Worm (Caenorhabditis elegans) whole organism, L1 larva: ENCODE results near the gene sam-4.
A peak's percentile ranks its signal among the peaks of the same experiment; 100 is the strongest.

Source experiments
- C34B4.2 ChIP-seq: sonication (generic microtip); optimal IDR thresholded peaks from 2 replicates; lab custom pipeline; 2017; ENCODE audit warnings: mild to moderate bottlenecking, missing genetic modification characterization, missing compliant biosample characterization
- F16B12.6 ChIP-seq: fragments of 150-350 bp; optimal IDR thresholded peaks from 2 replicates; lab custom pipeline; 2014; ENCODE audit warnings: missing biosample characterization, missing genetic modification characterization
- aha-1 ChIP-seq: fragments of 150-350 bp; optimal IDR thresholded peaks from 2 replicates; lab custom pipeline; 2014; ENCODE audit warnings: missing biosample characterization, missing genetic modification characterization
- alr-1 ChIP-seq: fragments of 200-800 bp; sonication (Bioruptor generic); optimal IDR thresholded peaks from 2 replicates; lab custom pipeline; 2018; ENCODE audit warnings: borderline replicate concordance, mild to moderate bottlenecking, missing genetic modification characterization, missing compliant biosample characterization
- ama-1 ChIP-seq: fragments of 150-350 bp; optimal IDR thresholded peaks from 2 replicates; lab custom pipeline; 2014
- blmp-1 ChIP-seq: fragments of 150-350 bp; optimal IDR thresholded peaks from 2 replicates; lab custom pipeline; 2014; ENCODE audit warnings: missing biosample characterization, missing genetic modification characterization
- ceh-63 ChIP-seq: fragments of 200-800 bp; sonication (Bioruptor generic); optimal IDR thresholded peaks from 2 replicates; lab custom pipeline; 2018; ENCODE audit warnings: mild to moderate bottlenecking, missing genetic modification characterization, missing compliant biosample characterization
- ceh-8 ChIP-seq: fragments of 200-800 bp; sonication (Bioruptor generic); optimal IDR thresholded peaks from 2 replicates; lab custom pipeline; 2018; ENCODE audit warnings: mild to moderate bottlenecking, missing genetic modification characterization, moderate library complexity, missing compliant biosample characterization
- ceh-82 ChIP-seq, 3 experiments: fragments of 150-350 bp in 1 of 3; sonication (generic microtip) in 2 of 3; optimal IDR thresholded peaks; 2 replicates each; lab custom pipeline; 2014 to 2017; ENCODE audit warnings: missing biosample characterization in 3 of 3, missing genetic modification characterization in 3 of 3
- ceh-90 ChIP-seq: sonication (generic microtip); optimal IDR thresholded peaks from 2 replicates; lab custom pipeline; 2016; ENCODE audit warnings: missing genetic modification characterization, missing compliant biosample characterization
- ces-1 ChIP-seq: fragments of 150-350 bp; optimal IDR thresholded peaks from 2 replicates; lab custom pipeline; 2014; ENCODE audit warnings: missing biosample characterization, missing genetic modification reagents, missing genetic modification characterization
- dsc-1 ChIP-seq: sonication (generic microtip); optimal IDR thresholded peaks from 2 replicates; lab custom pipeline; 2016; ENCODE audit warnings: mild to moderate bottlenecking, missing genetic modification characterization, missing compliant biosample characterization
- egl-13 ChIP-seq: sonication (generic microtip); optimal IDR thresholded peaks from 2 replicates; lab custom pipeline; 2016; ENCODE audit warnings: missing genotype, missing genetic modification reagents, missing genetic modification characterization, missing compliant biosample characterization
- egl-27 ChIP-seq, 2 experiments: fragments of 150-350 bp in 1 of 2; sonication (generic microtip); optimal IDR thresholded peaks; 3 replicates each; lab custom pipeline; 2017 to 2018; ENCODE audit warnings: missing biosample characterization in 2 of 2, missing genetic modification characterization in 2 of 2, missing genetic modification reagents in 2 of 2
- elt-2 ChIP-seq: sonication (generic microtip); optimal IDR thresholded peaks from 2 replicates; lab custom pipeline; 2016; ENCODE audit warnings: missing genetic modification characterization, mild to moderate bottlenecking, inconsistent platforms, missing compliant biosample characterization, missing genetic modification reagents
- elt-3 ChIP-seq, 6 experiments: fragments of 150-350 bp in 1 of 6; sonication (generic microtip); optimal IDR thresholded peaks; 2 replicates each; lab custom pipeline; 2017 to 2018; ENCODE audit warnings: missing biosample characterization in 6 of 6, missing genetic modification characterization in 6 of 6, inconsistent platforms in 1 of 6
- ets-5 ChIP-seq: fragments of 200-800 bp; sonication (Bioruptor generic); IDR thresholded peaks from 2 replicates; pipeline ENCODE4 v1.3.6; 2022; ENCODE audit warnings: missing genetic modification characterization, missing compliant biosample characterization
- fkh-10 ChIP-seq: sonication (generic microtip); optimal IDR thresholded peaks from 2 replicates; lab custom pipeline; 2017; ENCODE audit warnings: missing biosample characterization, missing genetic modification reagents, missing genetic modification characterization
- fkh-4 ChIP-seq: sonication (generic microtip); optimal IDR thresholded peaks from 2 replicates; lab custom pipeline; 2016; ENCODE audit warnings: missing compliant biosample characterization, missing genetic modification characterization, borderline replicate concordance
- fkh-8 ChIP-seq: sonication (generic microtip); optimal IDR thresholded peaks from 2 replicates; lab custom pipeline; 2016; ENCODE audit warnings: mild to moderate bottlenecking, missing genetic modification characterization, missing compliant biosample characterization
- fos-1 ChIP-seq: fragments of 150-350 bp; optimal IDR thresholded peaks from 2 replicates; lab custom pipeline; 2014; ENCODE audit warnings: missing biosample characterization, missing genetic modification characterization
- hlh-4 ChIP-seq: sonication (generic microtip); optimal IDR thresholded peaks from 2 replicates; lab custom pipeline; 2016; ENCODE audit warnings: mild to moderate bottlenecking, missing genetic modification characterization, missing compliant biosample characterization
- hpl-2 ChIP-seq: fragments of 150-350 bp; optimal IDR thresholded peaks from 2 replicates; lab custom pipeline; 2014; ENCODE audit warnings: missing biosample characterization, missing genetic modification reagents, missing genetic modification characterization
- irx-1 ChIP-seq: sonication (generic microtip); optimal IDR thresholded peaks from 2 replicates; lab custom pipeline; 2016; ENCODE audit warnings: missing genetic modification characterization, missing compliant biosample characterization
- jun-1 ChIP-seq: fragments of 150-350 bp; optimal IDR thresholded peaks from 2 replicates; lab custom pipeline; 2014; ENCODE audit warnings: missing biosample characterization, missing genetic modification reagents, missing genetic modification characterization
- lin-14 ChIP-seq: fragments of 200-800 bp; sonication (Bioruptor generic); optimal IDR thresholded peaks from 2 replicates; lab custom pipeline; 2018; ENCODE audit warnings: mild to moderate bottlenecking, missing genetic modification characterization, moderate library complexity, missing compliant biosample characterization
- lin-15B ChIP-seq: fragments of 150-350 bp; sonication (generic microtip); optimal IDR thresholded peaks from 3 replicates; lab custom pipeline; 2014; ENCODE audit warnings: missing biosample characterization, missing genetic modification characterization
- lin-35 ChIP-seq, 2 experiments: fragments of 150-350 bp; optimal IDR thresholded peaks; 2 replicates each; lab custom pipeline; 2014; ENCODE audit warnings: missing biosample characterization in 2 of 2, missing genetic modification characterization in 2 of 2, missing genetic modification reagents in 2 of 2
- lin-39 ChIP-seq: fragments of 150-350 bp; optimal IDR thresholded peaks from 2 replicates; lab custom pipeline; 2014; ENCODE audit warnings: missing biosample characterization, missing genetic modification reagents, missing genetic modification characterization
- lir-3 ChIP-seq: sonication (generic microtip); optimal IDR thresholded peaks from 2 replicates; lab custom pipeline; 2016; ENCODE audit warnings: mild to moderate bottlenecking, missing genetic modification characterization, moderate library complexity, missing compliant biosample characterization; ENCODE audit not compliant: poor library complexity
- mab-9 ChIP-seq: fragments of 200-800 bp; sonication (Bioruptor generic); IDR thresholded peaks from 2 replicates; pipeline ENCODE4 v1.3.6; 2022; ENCODE audit warnings: missing genetic modification reagents, missing genetic modification characterization, missing compliant biosample characterization
- mdl-1 ChIP-seq, 2 experiments: fragments of 150-350 bp; optimal IDR thresholded peaks; 2 replicates each; lab custom pipeline; 2014 to 2017; ENCODE audit warnings: missing biosample characterization in 2 of 2, missing genetic modification characterization in 2 of 2, inconsistent platforms in 1 of 2
- mef-2 ChIP-seq: fragments of 150-350 bp; optimal IDR thresholded peaks from 2 replicates; lab custom pipeline; 2014; ENCODE audit warnings: missing biosample characterization, missing genetic modification characterization
- mep-1 ChIP-seq: fragments of 150-350 bp; optimal IDR thresholded peaks from 2 replicates; lab custom pipeline; 2014; ENCODE audit warnings: missing biosample characterization, missing genetic modification characterization
- nhr-19 ChIP-seq: fragments of 200-800 bp; sonication (Bioruptor generic); conservative IDR thresholded peaks from 2 replicates; pipeline ENCODE4 v1.3.6; 2022; ENCODE audit warnings: missing genetic modification characterization, missing compliant biosample characterization
- nhr-20 ChIP-seq: sonication (generic microtip); optimal IDR thresholded peaks from 2 replicates; lab custom pipeline; 2016; ENCODE audit warnings: mild to moderate bottlenecking, missing genetic modification characterization, missing compliant biosample characterization
- nhr-28 ChIP-seq: fragments of 150-350 bp; optimal IDR thresholded peaks from 2 replicates; lab custom pipeline; 2014; ENCODE audit warnings: missing biosample characterization, missing genetic modification characterization
- nhr-71 ChIP-seq: sonication (generic microtip); optimal IDR thresholded peaks from 2 replicates; lab custom pipeline; 2016; ENCODE audit warnings: mild to moderate bottlenecking, missing genetic modification characterization, moderate library complexity, missing compliant biosample characterization
- nhr-77 ChIP-seq: fragments of 150-350 bp; optimal IDR thresholded peaks from 2 replicates; lab custom pipeline; 2014; ENCODE audit warnings: missing biosample characterization, missing genetic modification characterization
- nhr-84 ChIP-seq: sonication (generic microtip); optimal IDR thresholded peaks from 2 replicates; lab custom pipeline; 2017; ENCODE audit warnings: missing biosample characterization, missing genetic modification characterization
- nhr-85 ChIP-seq: sonication (generic microtip); peaks from one replicate; lab custom pipeline; 2016; ENCODE audit warnings: missing genetic modification characterization, inconsistent platforms, missing compliant biosample characterization
- pag-3 ChIP-seq: sonication (generic microtip); optimal IDR thresholded peaks from 2 replicates; lab custom pipeline; 2017; ENCODE audit warnings: missing genetic modification characterization, mild to moderate bottlenecking, missing compliant biosample characterization, antibody characterized with exemption, borderline replicate concordance; ENCODE audit not compliant: insufficient read depth
- snpc-4 ChIP-seq: fragments of 150-350 bp; optimal IDR thresholded peaks from 2 replicates; lab custom pipeline; 2014; ENCODE audit warnings: missing biosample characterization, missing genetic modification characterization
- swsn-7 ChIP-seq: sonication (generic microtip); optimal IDR thresholded peaks from 2 replicates; lab custom pipeline; 2016; ENCODE audit warnings: missing genetic modification characterization, missing compliant biosample characterization
- tbx-2 ChIP-seq: sonication (generic microtip); optimal IDR thresholded peaks from 2 replicates; lab custom pipeline; 2016; ENCODE audit warnings: missing genetic modification characterization, missing compliant biosample characterization
- unc-30 ChIP-seq: sonication (generic microtip); optimal IDR thresholded peaks from 2 replicates; lab custom pipeline; 2017; ENCODE audit warnings: missing biosample characterization, missing genetic modification characterization
- unc-86 ChIP-seq: sonication (generic microtip); optimal IDR thresholded peaks from 2 replicates; lab custom pipeline; 2016; ENCODE audit warnings: missing genetic modification characterization, missing compliant biosample characterization
- unc-98 ChIP-seq: fragments of 200-800 bp; sonication (Bioruptor generic); IDR thresholded peaks from 2 replicates; pipeline ENCODE4 v1.3.6; 2022; ENCODE audit warnings: missing genetic modification characterization, missing compliant biosample characterization
- vab-15 ChIP-seq: sonication (generic microtip); optimal IDR thresholded peaks from 2 replicates; lab custom pipeline; 2017; ENCODE audit warnings: missing genotype, mild to moderate bottlenecking, missing genetic modification characterization, missing compliant biosample characterization
- ztf-4 ChIP-seq: fragments of 150-350 bp; optimal IDR thresholded peaks from 2 replicates; lab custom pipeline; 2014; ENCODE audit warnings: missing biosample characterization, missing genetic modification characterization

Gene sam-4

DNA sequence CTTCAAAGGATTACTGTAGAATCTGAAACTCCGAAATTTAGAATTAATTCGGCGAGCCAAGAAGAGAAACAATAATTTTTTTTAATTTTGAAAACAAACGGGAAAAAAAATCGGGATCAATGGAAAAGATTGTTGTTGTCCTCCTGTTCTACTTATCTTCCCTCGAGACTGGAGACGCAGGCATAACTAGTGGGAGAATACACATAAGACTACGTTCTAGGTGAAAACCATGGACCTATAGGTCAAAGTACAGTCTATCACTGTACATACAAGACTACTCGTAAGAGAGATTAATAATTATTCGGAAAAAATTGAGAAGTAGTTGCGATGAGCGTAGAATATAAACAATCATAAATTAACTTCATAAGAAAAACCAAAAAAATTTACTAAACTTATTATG is 29.8 kb downstream of the sam-4 start, which contains the start of gene dhs-6 (continued):
- TF ChIP-seq ceh-63 (GFP tag; lab: Kevin White, UChicago) (no peak), unc-86 (tag; lab: Kevin White, UChicago) (no peak), nhr-71 (tag; lab: Kevin White, UChicago) (peak; percentile 13), ces-1 (no peak), blmp-1 (tag; lab: Kevin White, UChicago) (peak; percentile 58), egl-27 (tag; optimal IDR thresholded peaks at IDR 0.05; lab: Kevin White, UChicago) (no peak), mab-9 (GFP tag; lab: Robert Waterston, UW) (no peak), tbx-2 (no peak), ama-1 (no peak), nhr-84 (no peak), ztf-4 (tag; lab: Kevin White, UChicago) (no peak), aha-1 (tag; lab: Kevin White, UChicago) (no peak)

DNA sequence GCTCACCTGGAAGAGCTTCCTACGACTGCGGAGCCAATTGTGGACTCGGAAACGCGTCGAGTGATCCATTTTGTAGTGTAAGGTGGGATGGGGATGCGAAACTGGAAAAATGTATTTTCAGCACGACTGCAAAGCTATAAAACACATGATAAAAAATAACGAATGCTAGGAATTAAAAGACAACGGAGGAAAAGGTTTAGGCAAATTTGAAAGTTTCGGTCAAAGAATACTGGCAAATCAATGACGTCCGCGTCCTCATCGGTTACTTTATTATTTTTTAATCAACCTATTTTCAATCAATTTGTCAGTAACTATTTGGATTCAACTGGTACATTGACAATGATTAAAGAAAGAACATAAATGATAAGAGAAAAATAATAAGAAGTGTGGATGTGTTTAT is 41.3 kb downstream of the sam-4 start, which contains the start of gene C17G10.7:
Gene C17G10.7, minus strand, starts transcription at position 101 of the 400 bp plus-strand sequence.
- no peak for TF ChIP-seq snpc-4
- no peak for TF ChIP-seq F16B12.6 (tag; lab: Kevin White, UChicago)
- no peak for TF ChIP-seq unc-98 (GFP tag; lab: Robert Waterston, UW)
- TF ChIP-seq pag-3 (tag; lab: Kevin White, UChicago) = no peak
- TF ChIP-seq ceh-8 = no peak
- no peak for TF ChIP-seq hpl-2
- TF ChIP-seq swsn-7 (tag; lab: Kevin White, UChicago) = no peak
- no peak for TF ChIP-seq fos-1
- no peak for TF ChIP-seq C34B4.2

DNA sequence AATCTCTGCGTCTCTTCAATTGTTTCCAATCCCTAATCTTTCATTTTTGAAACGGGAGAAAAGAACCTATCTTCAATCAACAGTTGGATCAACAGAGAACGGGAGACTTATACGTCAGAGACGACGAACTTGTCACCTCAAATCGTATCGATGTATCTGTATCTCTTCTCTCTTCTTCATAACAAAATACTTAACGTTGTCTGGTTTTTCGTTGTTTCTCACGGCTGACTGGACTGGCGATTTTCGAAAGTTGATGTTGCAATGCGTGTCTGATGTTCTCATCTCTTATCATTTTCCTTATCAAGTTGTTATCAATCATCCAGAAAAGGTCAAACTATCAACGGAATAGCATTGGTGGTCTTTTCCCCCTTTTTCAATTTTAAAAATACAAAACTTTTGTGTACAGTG is 43.5 kb downstream of the sam-4 start:
- TF ChIP-seq fkh-10 (GFP tag; lab: Kevin White, UChicago) (no peak), unc-30 (tag; lab: Kevin White, UChicago) (no peak), ama-1 (no peak), nhr-71 (tag; lab: Kevin White, UChicago) (peak; percentile 87), nhr-85 (tag; lab: Kevin White, UChicago) (peak; percentile 100), fkh-4 (no peak), ceh-82 (tag; optimal IDR thresholded peaks at IDR 0.05; lab: Kevin White, UChicago) (peak in 2 of 3 experiments; percentile 1 to 4), mep-1 (tag; lab: Kevin White, UChicago) (peak; percentile 29), ceh-90 (tag; lab: Kevin White, UChicago) (no peak), ztf-4 (tag; lab: Kevin White, UChicago) (peak; percentile 57), hlh-4 (tag; lab: Kevin White, UChicago) (no peak), nhr-77 (tag; lab: Kevin White, UChicago) (no peak), egl-13 (tag; lab: Kevin White, UChicago) (no peak), ets-5 (GFP tag; lab: Robert Waterston, UW) (no peak), lin-39 (tag; lab: Kevin White, UChicago) (no peak), tbx-2 (peak; percentile 74), elt-3 (tag; optimal IDR thresholded peaks at IDR 0.05; lab: Kevin White, UChicago) (peak; percentile 76 to 99 (median 89)), unc-86 (tag; lab: Kevin White, UChicago) (no peak), nhr-19 (GFP tag; lab: Robert Waterston, UW) (peak; percentile 65), dsc-1 (tag; lab: Kevin White, UChicago) (no peak), lin-14 (GFP tag; lab: Kevin White, UChicago) (peak; percentile 93), lin-15B (tag; lab: Kevin White, UChicago) (no peak), lin-35 (GFP tag; optimal IDR thresholded peaks at IDR 0.05; lab: Kevin White, UChicago) (peak in 1 of 2 experiments; percentile 66), lir-3 (tag; lab: Kevin White, UChicago) (no peak), irx-1 (tag; lab: Kevin White, UChicago) (peak; percentile 56), nhr-20 (tag; lab: Kevin White, UChicago) (peak; percentile 93), jun-1 (tag; lab: Kevin White, UChicago) (peak; percentile 35), mdl-1 (tag; optimal IDR thresholded peaks at IDR 0.05; lab: Kevin White, UChicago) (peak in 1 of 2 experiments; percentile 20), fkh-8 (no peak), mef-2 (tag; lab: Kevin White, UChicago) (no peak), ces-1 (no peak), vab-15 (tag; lab: Kevin White, UChicago) (no peak), alr-1 (tag; lab: Kevin White, UChicago) (no peak), nhr-28 (no peak), elt-2 (tag; lab: Kevin White, UChicago) (peak; percentile 88), swsn-7 (tag; lab: Kevin White, UChicago) (no peak)
